Worm (Caenorhabditis elegans): ENCODE measurements around the gene C46F2.1.

ce11 chrX:8117827-8118317 is 40.0 kb downstream of the C46F2.1 start:
- no peak for TF ChIP-seq him-1 (tag; optimal IDR thresholded peaks at IDR 0.05)
- TF ChIP-seq dao-5 (tag; optimal IDR thresholded peaks at IDR 0.05), result no peak
- TF ChIP-seq W03F9.2 (tag; optimal IDR thresholded peaks at IDR 0.05), result no peak

Data from whole organism, L4/young adult.